Fruit fly (Drosophila melanogaster): ENCODE measurements around the gene CG14321.

CG14321 gene

dm6 chr3R:17700488-17701130 is 32.8 kb upstream of the CG14321 start (continued):
- TF ChIP-seq nom (GFP tag; optimal IDR thresholded peaks at IDR 0.05) (peak; percentile 97), Hand (GFP tag; optimal IDR thresholded peaks at IDR 0.05) (peak; percentile 99), CG3847 (GFP tag; IDR thresholded peaks at IDR 0.05) (peak; percentile 99), tin (GFP tag; optimal IDR thresholded peaks at IDR 0.05) (peak; percentile 96), CG9797 (GFP tag; optimal IDR thresholded peaks at IDR 0.05) (peak; percentile 51), Nf-YC (tag; optimal IDR thresholded peaks at IDR 0.05) (peak; percentile 94), org-1 (GFP tag; optimal IDR thresholded peaks at IDR 0.05) (peak; percentile 98), B-H2 (GFP tag; optimal IDR thresholded peaks at IDR 0.05) (peak; percentile 99), tup (GFP tag; optimal IDR thresholded peaks at IDR 0.05) (peak; percentile 90), Hsf (GFP tag; optimal IDR thresholded peaks at IDR 0.05) (peak; percentile 85), Xbp1 (GFP tag; optimal IDR thresholded peaks at IDR 0.05) (peak; percentile 97), CG13123 (GFP tag; optimal IDR thresholded peaks at IDR 0.05) (peak; percentile 95), pfk (GFP tag; optimal IDR thresholded peaks at IDR 0.05) (peak; percentile 78), CG1647 (GFP tag; optimal IDR thresholded peaks at IDR 0.05) (peak; percentile 62), Xrp1 (GFP tag; IDR thresholded peaks at IDR 0.05) (peak; percentile 99), ftz-f1 (GFP tag; optimal IDR thresholded peaks at IDR 0.05) (peak; percentile 29), PHDP (tag; optimal IDR thresholded peaks at IDR 0.05) (peak; percentile 99), CG11085 (GFP tag; IDR thresholded peaks at IDR 0.05) (peak; percentile 96), ERR (GFP tag; optimal IDR thresholded peaks at IDR 0.05) (no peak), CG30431 (GFP tag; optimal IDR thresholded peaks at IDR 0.05) (peak; percentile 93), emc (GFP tag; optimal IDR thresholded peaks at IDR 0.05) (peak; percentile 42), CG9215 (GFP tag; IDR thresholded peaks at IDR 0.05) (peak; percentile 98), Dip3 (GFP tag; optimal IDR thresholded peaks at IDR 0.05) (peak; percentile 77), chif (GFP tag; optimal IDR thresholded peaks at IDR 0.05) (peak; percentile 43 to 78), cwo (GFP tag; optimal IDR thresholded peaks at IDR 0.05) (peak; percentile 98), br (optimal IDR thresholded peaks at IDR 0.05) (no peak), ci (GFP tag; IDR thresholded peaks at IDR 0.05) (peak; percentile 97), ac (GFP tag; optimal IDR thresholded peaks at IDR 0.05) (peak; percentile 78), CG11696 (GFP tag; IDR thresholded peaks at IDR 0.05) (peak; percentile 93), ap (GFP tag; IDR thresholded peaks at IDR 0.05) (peak; percentile 97), CG9876 (GFP tag; optimal IDR thresholded peaks at IDR 0.05) (peak; percentile 16), danr (GFP tag; IDR thresholded peaks at IDR 0.05) (peak; percentile 96), Side (GFP tag; optimal IDR thresholded peaks at IDR 0.05) (peak; percentile 72), NK7.1 (GFP tag; optimal IDR thresholded peaks at IDR 0.05) (peak; percentile 51), caup (GFP tag; optimal IDR thresholded peaks at IDR 0.05; ENCODE audit: severe bottlenecking) (peak; percentile 98), Ets65A (GFP tag) (peak; percentile 95), CG8290 (GFP tag; optimal IDR thresholded peaks at IDR 0.05) (peak; percentile 92), CG8290 (tag; optimal IDR thresholded peaks at IDR 0.05) (peak; percentile 44 to 52), ab (GFP tag; optimal IDR thresholded peaks at IDR 0.05) (peak; percentile 43), trh (GFP tag; optimal IDR thresholded peaks at IDR 0.05) (peak; percentile 91), CG4282 (GFP tag; optimal IDR thresholded peaks at IDR 0.05) (no peak), amos (GFP tag; IDR thresholded peaks at IDR 0.05; ENCODE audit: partially characterized antibody) (no peak; the same call in 1 of the 2 replicates), Stat92E (GFP tag; optimal IDR thresholded peaks at IDR 0.05) (peak in 1 of 3 experiments; percentile 88), CG12155 (GFP tag; optimal IDR thresholded peaks at IDR 0.05) (peak; percentile 96), Gug (GFP tag; IDR thresholded peaks at IDR 0.05) (no peak; the same call in none of the 4 replicates), Ets97D (GFP tag; optimal IDR thresholded peaks at IDR 0.05) (peak; percentile 62), Dek (tag; optimal IDR thresholded peaks at IDR 0.05) (peak; percentile 99), CG17385 (GFP tag; optimal IDR thresholded peaks at IDR 0.05) (peak; percentile 98), Myb (GFP tag; optimal IDR thresholded peaks at IDR 0.05) (peak; percentile 55), Fer1 (GFP tag; optimal IDR thresholded peaks at IDR 0.05) (peak; percentile 100), nau (GFP tag; optimal IDR thresholded peaks at IDR 0.05) (no peak)
